Worm (Caenorhabditis elegans): Measurements from ENCODE around the gene Y102A5C.40.

- TF ChIP-seq cebp-2 (GFP tag; IDR thresholded peaks at IDR 0.05) (no peak), egl-18 (GFP tag; IDR thresholded peaks at IDR 0.05) (no peak), ama-1 (optimal IDR thresholded peaks at IDR 0.05) (no peak), ama-1 (GFP tag; optimal IDR thresholded peaks at IDR 0.05) (no peak), madf-8 (GFP tag; conservative IDR thresholded peaks at IDR 0.05) (no peak), lin-26 (GFP tag; IDR thresholded peaks at IDR 0.05) (no peak), lin-54 (GFP tag; optimal IDR thresholded peaks at IDR 0.05) (no peak), attf-3 (GFP tag; conservative IDR thresholded peaks at IDR 0.05) (no peak), madf-10 (tag; optimal IDR thresholded peaks at IDR 0.05) (no peak)
These were observed 5.4 kb upstream of the Y102A5C.40 start for ce11 chrV:16992383-16992782.
